Worm (Caenorhabditis elegans): Measurements from ENCODE around the gene rab-6.1.
A peak's percentile ranks its signal among the peaks of the same experiment; 100 is the strongest.

The rab-6.1 gene

ce11 chrIII:8984412-8984811, 21.3 kb downstream of the rab-6.1 start:
- no peak for TF ChIP-seq hmg-11 (tag; optimal IDR thresholded peaks at IDR 0.05)
- TF ChIP-seq zag-1 (tag; optimal IDR thresholded peaks at IDR 0.05): no peak
- TF ChIP-seq pqm-1 (tag; optimal IDR thresholded peaks at IDR 0.05): peak; percentile 4
- no peak for TF ChIP-seq ztf-4 (tag; optimal IDR thresholded peaks at IDR 0.05)
- TF ChIP-seq lin-39 (tag; optimal IDR thresholded peaks at IDR 0.05): no peak
- no peak for TF ChIP-seq ceh-82 (tag; optimal IDR thresholded peaks at IDR 0.05)
- no peak for TF ChIP-seq elt-1 (tag; optimal IDR thresholded peaks at IDR 0.05)
- TF ChIP-seq elt-2 (tag; optimal IDR thresholded peaks at IDR 0.05): peak; percentile 45
- TF ChIP-seq mml-1 (tag; optimal IDR thresholded peaks at IDR 0.05): no peak
- no peak for TF ChIP-seq nhr-43 (tag; optimal IDR thresholded peaks at IDR 0.05; ENCODE audit: poor library complexity, severe bottlenecking)
- no peak for TF ChIP-seq ceh-16 (tag; optimal IDR thresholded peaks at IDR 0.05)

DNA sequence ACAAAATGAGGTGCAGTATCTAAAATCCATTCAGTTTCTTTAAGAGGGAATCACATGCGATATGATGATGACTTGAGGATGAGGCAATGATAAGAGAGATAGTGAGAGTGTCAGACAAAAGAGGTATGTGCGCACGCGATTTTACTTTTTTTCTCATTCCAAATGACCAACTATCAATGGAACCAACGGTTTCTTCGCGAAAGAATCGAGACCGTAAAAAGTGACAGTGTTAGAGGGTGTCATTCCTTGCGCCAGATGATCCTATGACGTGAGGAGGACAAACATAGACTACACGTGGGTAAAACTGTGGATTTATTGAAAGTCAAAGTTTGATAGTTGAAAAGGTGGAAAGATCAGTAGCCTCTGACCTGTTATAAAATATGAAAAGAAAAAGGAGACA, 21.9 kb downstream of the rab-6.1 start:
- TF ChIP-seq ztf-4 (tag; optimal IDR thresholded peaks at IDR 0.05): no peak
- peak; percentile 15 for TF ChIP-seq pqm-1 (tag; optimal IDR thresholded peaks at IDR 0.05)
- no peak for TF ChIP-seq nhr-237 (tag; optimal IDR thresholded peaks at IDR 0.05)
- TF ChIP-seq elt-3 (tag; optimal IDR thresholded peaks at IDR 0.05): peak in 2 of 3 experiments; percentile 36 to 84
- peak; percentile 48 for TF ChIP-seq nhr-43 (tag; optimal IDR thresholded peaks at IDR 0.05; ENCODE audit: poor library complexity, severe bottlenecking)
- no peak for TF ChIP-seq zag-1 (tag; optimal IDR thresholded peaks at IDR 0.05)
- TF ChIP-seq skn-1 (tag; optimal IDR thresholded peaks at IDR 0.05): peak; percentile 48
- TF ChIP-seq daf-12 (tag; optimal IDR thresholded peaks at IDR 0.05): no peak
- TF ChIP-seq elt-2 (tag; optimal IDR thresholded peaks at IDR 0.05): peak; percentile 1
- no peak for TF ChIP-seq egl-5 (tag; optimal IDR thresholded peaks at IDR 0.05)
- TF ChIP-seq elt-1 (tag; optimal IDR thresholded peaks at IDR 0.05): no peak
- TF ChIP-seq hmg-11 (tag; optimal IDR thresholded peaks at IDR 0.05): no peak
- peak; percentile 35 for TF ChIP-seq jun-1 (tag; optimal IDR thresholded peaks at IDR 0.05)
- no peak for TF ChIP-seq ceh-9 (tag; optimal IDR thresholded peaks at IDR 0.05)
- TF ChIP-seq mdl-1 (tag; optimal IDR thresholded peaks at IDR 0.05): no peak
- TF ChIP-seq nhr-23 (tag; optimal IDR thresholded peaks at IDR 0.05): peak; percentile 67
- TF ChIP-seq lsy-12 (tag; optimal IDR thresholded peaks at IDR 0.05): no peak
- peak; percentile 59 for TF ChIP-seq ama-1 (optimal IDR thresholded peaks at IDR 0.05)

ce11 chrIII:8983135-8983534, 22.6 kb downstream of the rab-6.1 start:
- TF ChIP-seq ceh-16 (tag; optimal IDR thresholded peaks at IDR 0.05): no peak
- TF ChIP-seq nfya-1 (tag; optimal IDR thresholded peaks at IDR 0.05; ENCODE audit: insufficient read depth): no peak
- TF ChIP-seq mdl-1 (tag; optimal IDR thresholded peaks at IDR 0.05): no peak
- TF ChIP-seq sea-2 (GFP tag; optimal IDR thresholded peaks at IDR 0.05): no peak
- TF ChIP-seq nhr-23 (tag; optimal IDR thresholded peaks at IDR 0.05): peak; percentile 36
- no peak for TF ChIP-seq elt-2 (tag; optimal IDR thresholded peaks at IDR 0.05)
- TF ChIP-seq nhr-43 (tag; optimal IDR thresholded peaks at IDR 0.05; ENCODE audit: poor library complexity, severe bottlenecking): peak; percentile 16
- TF ChIP-seq tbx-2 (tag; optimal IDR thresholded peaks at IDR 0.05): no peak
- TF ChIP-seq nhr-77 (tag; optimal IDR thresholded peaks at IDR 0.05): no peak
- TF ChIP-seq pqm-1 (tag; optimal IDR thresholded peaks at IDR 0.05): no peak
- TF ChIP-seq mml-1 (tag; optimal IDR thresholded peaks at IDR 0.05): no peak
- peak; percentile 25 for TF ChIP-seq lin-39 (tag; optimal IDR thresholded peaks at IDR 0.05)
- TF ChIP-seq nhr-25 (tag; optimal IDR thresholded peaks at IDR 0.05): peak; percentile 69
- TF ChIP-seq nhr-12 (tag; optimal IDR thresholded peaks at IDR 0.05): no peak
- TF ChIP-seq nhr-76 (tag; optimal IDR thresholded peaks at IDR 0.05): no peak
- no peak for TF ChIP-seq R02D3.7 (tag; optimal IDR thresholded peaks at IDR 0.05)
- TF ChIP-seq ceh-82 (tag; optimal IDR thresholded peaks at IDR 0.05): no peak
- TF ChIP-seq egl-5 (tag; optimal IDR thresholded peaks at IDR 0.05): no peak
- TF ChIP-seq skn-1 (tag; optimal IDR thresholded peaks at IDR 0.05): no peak
- TF ChIP-seq unc-39 (tag; optimal IDR thresholded peaks at IDR 0.05): no peak
- TF ChIP-seq daf-12 (tag; optimal IDR thresholded peaks at IDR 0.05): no peak
- TF ChIP-seq ceh-28 (tag; optimal IDR thresholded peaks at IDR 0.05): no peak
- TF ChIP-seq lsy-12 (tag; optimal IDR thresholded peaks at IDR 0.05): no peak
- TF ChIP-seq nhr-28 (tag; optimal IDR thresholded peaks at IDR 0.05): no peak
- no peak for TF ChIP-seq ceh-9 (tag; optimal IDR thresholded peaks at IDR 0.05)
- TF ChIP-seq lin-15B (tag; optimal IDR thresholded peaks at IDR 0.05): no peak
- no peak for TF ChIP-seq zag-1 (tag; optimal IDR thresholded peaks at IDR 0.05)
- TF ChIP-seq ama-1 (optimal IDR thresholded peaks at IDR 0.05): peak; percentile 32
- no peak for TF ChIP-seq jun-1 (tag; optimal IDR thresholded peaks at IDR 0.05)
- TF ChIP-seq ztf-4 (tag; optimal IDR thresholded peaks at IDR 0.05): no peak
- TF ChIP-seq eor-1 (tag; optimal IDR thresholded peaks at IDR 0.05): no peak

- TF ChIP-seq nhr-12 (tag; optimal IDR thresholded peaks at IDR 0.05): no peak
- TF ChIP-seq nhr-237 (tag; optimal IDR thresholded peaks at IDR 0.05): no peak
- TF ChIP-seq nhr-11 (tag; optimal IDR thresholded peaks at IDR 0.05): no peak
- no peak for TF ChIP-seq mdl-1 (tag; optimal IDR thresholded peaks at IDR 0.05)
- no peak for TF ChIP-seq elt-2 (tag; optimal IDR thresholded peaks at IDR 0.05)
- TF ChIP-seq fos-1 (tag; optimal IDR thresholded peaks at IDR 0.05): no peak
- TF ChIP-seq fkh-2 (tag; optimal IDR thresholded peaks at IDR 0.05): no peak
- TF ChIP-seq nhr-43 (tag; optimal IDR thresholded peaks at IDR 0.05; ENCODE audit: poor library complexity, severe bottlenecking): peak; percentile 46
- TF ChIP-seq ceh-28 (tag; optimal IDR thresholded peaks at IDR 0.05): peak; percentile 7
- no peak for TF ChIP-seq mml-1 (tag; optimal IDR thresholded peaks at IDR 0.05)
- TF ChIP-seq ceh-9 (tag; optimal IDR thresholded peaks at IDR 0.05): no peak
- no peak for TF ChIP-seq skn-1 (tag; optimal IDR thresholded peaks at IDR 0.05)
- peak; percentile 34 for TF ChIP-seq tbx-2 (tag; optimal IDR thresholded peaks at IDR 0.05)
- TF ChIP-seq jun-1 (tag; optimal IDR thresholded peaks at IDR 0.05): no peak
- TF ChIP-seq fkh-10 (GFP tag; optimal IDR thresholded peaks at IDR 0.05): peak; percentile 78
- no peak for TF ChIP-seq unc-39 (tag; optimal IDR thresholded peaks at IDR 0.05)
- TF ChIP-seq nhr-25 (tag; optimal IDR thresholded peaks at IDR 0.05): peak; percentile 38
- TF ChIP-seq aly-2 (tag; optimal IDR thresholded peaks at IDR 0.05): no peak
- peak; percentile 23 for TF ChIP-seq snpc-4 (tag; optimal IDR thresholded peaks at IDR 0.05)
- peak; percentile 18 for TF ChIP-seq egl-5 (tag; optimal IDR thresholded peaks at IDR 0.05)
- TF ChIP-seq lin-39 (tag; optimal IDR thresholded peaks at IDR 0.05): no peak
- TF ChIP-seq pqm-1 (tag; optimal IDR thresholded peaks at IDR 0.05): no peak
- peak; percentile 15 for TF ChIP-seq lsy-12 (tag; optimal IDR thresholded peaks at IDR 0.05)
- TF ChIP-seq eor-1 (tag; optimal IDR thresholded peaks at IDR 0.05): no peak
- no peak for TF ChIP-seq ztf-11 (tag; optimal IDR thresholded peaks at IDR 0.05)
Measured at ce11 chrIII:8981847-8982479, 23.8 kb downstream of the rab-6.1 start, which contains the start of gene pde-2. TSS of gene pde-2 (minus strand) at chrIII:8981897.

Data from whole organism, L3 larva.